Worm (Caenorhabditis elegans): ENCODE measurements around the gene dhhc-14.
A peak's percentile ranks its signal among the peaks of the same experiment; 100 is the strongest.

ce11 chrX:8550099-8550498 is 2.0 kb upstream of the dhhc-14 start:
- no peak for TF ChIP-seq ama-1 (optimal IDR thresholded peaks at IDR 0.05)
- TF ChIP-seq mdl-1 (tag; optimal IDR thresholded peaks at IDR 0.05) = peak; percentile 61
